Fruit fly (Drosophila melanogaster) whole organism, wandering third instar larva: Measurements from ENCODE around the gene CG10097.

Experiments
- Myc ChIP-seq: fragments of >200 bp; optimal IDR thresholded peaks from 2 replicates; lab custom pipeline; 2017
- OdsH ChIP-seq: fragments of 200-800 bp; sonication (Bioruptor generic); optimal IDR thresholded peaks from 2 replicates; lab custom pipeline; 2016; ENCODE audit warnings: missing biosample characterization, mild to moderate bottlenecking, missing genetic modification characterization
- dl ChIP-seq, 2 experiments: fragments of 175-275, 200-275 bp in 1 of 2; fragments of 200-275 bp in 1 of 2; sonication (Bioruptor generic); optimal IDR thresholded peaks; lab custom pipeline; 2018; ENCODE audit warnings: mild to moderate bottlenecking in 2 of 2, missing biosample characterization in 2 of 2, missing genetic modification characterization in 2 of 2, moderate library complexity in 2 of 2; ENCODE audit not compliant: partially characterized antibody in 2 of 2, insufficient read depth in 1 of 2
- psq ChIP-seq: fragments of 200-800 bp; sonication (Bioruptor generic); optimal IDR thresholded peaks from 3 replicates; lab custom pipeline; 2017; ENCODE audit warnings: missing biosample characterization, mild to moderate bottlenecking, missing genetic modification characterization, moderate library complexity
- sage ChIP-seq: fragments of 200-800 bp; sonication (Bioruptor generic); optimal IDR thresholded peaks from 2 replicates; lab custom pipeline; 2016; ENCODE audit warnings: missing biosample characterization, mild to moderate bottlenecking, missing genetic modification characterization

- TF ChIP-seq psq (no peak), dl (GFP tag; optimal IDR thresholded peaks at IDR 0.05; lab: Kevin White, UChicago; ENCODE audit: insufficient read depth in 1 of 2, partially characterized antibody in 2 of 2) (no peak), sage (GFP tag; lab: Kevin White, UChicago) (no peak), Myc (lab: Kevin White, UChicago) (no peak), OdsH (GFP tag; lab: Kevin White, UChicago) (no peak)
Measured at dm6 chr3R:12375258-12375783, 20.5 kb downstream of the CG10097 start, which contains the start of gene GstD5.
